Fruit fly (Drosophila melanogaster): ENCODE measurements around the gene snRNP-U1-70K.

DNA sequence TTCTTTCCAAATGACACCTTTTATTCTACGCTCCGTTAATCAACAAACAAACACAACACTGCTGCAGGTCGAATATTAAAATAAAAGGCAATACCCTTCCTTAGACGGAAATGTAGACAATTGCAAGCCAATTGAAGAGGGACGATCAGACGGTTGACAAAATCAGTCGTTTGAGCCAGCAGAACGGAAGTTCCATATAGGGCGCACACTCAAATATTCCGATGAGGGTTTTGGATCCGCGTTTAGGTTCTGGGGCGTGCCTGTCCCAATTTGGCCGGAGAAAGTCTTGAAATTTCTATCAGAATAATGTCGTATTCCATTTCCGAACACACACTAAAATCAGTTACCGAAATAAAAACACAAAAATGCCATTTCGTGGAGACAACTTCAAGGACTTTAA is 40.4 kb upstream of the snRNP-U1-70K start, which contains the start of gene CG43321:
- TF ChIP-seq CG8478 (optimal IDR thresholded peaks at IDR 0.05) = no peak
- no peak for TF ChIP-seq CTCF (optimal IDR thresholded peaks at IDR 0.05)
